Worm (Caenorhabditis elegans) whole organism, dauer: ENCODE results near the gene F17C11.11.

ENCODE experiments used
- unc-62 ChIP-seq: sonication (generic microtip); optimal IDR thresholded peaks from 2 replicates; lab custom pipeline; 2017; ENCODE audit warnings: missing biosample characterization, missing genetic modification reagents, missing genetic modification characterization

The F17C11.11 gene

ce11 chrV:10888153-10888552, 50.5 kb downstream of the F17C11.11 start:
- no peak for TF ChIP-seq unc-62 (GFP tag; lab: Kevin White, UChicago)
